Worm (Caenorhabditis elegans): ENCODE results near the gene F35E8.13.

Gene F35E8.13

ce11 chrV:15887708-15888295, 35.3 kb upstream of the F35E8.13 start:
- TF ChIP-seq tbx-11 (GFP tag; IDR thresholded peaks at IDR 0.05): no peak
- no peak for TF ChIP-seq ets-7 (tag; optimal IDR thresholded peaks at IDR 0.05)
- no peak for TF ChIP-seq aly-1 (tag; optimal IDR thresholded peaks at IDR 0.05)
- no peak for TF ChIP-seq hmbx-1 (tag; optimal IDR thresholded peaks at IDR 0.05)
- no peak for TF ChIP-seq pes-1 (GFP tag; IDR thresholded peaks at IDR 0.05)
- TF ChIP-seq flt-1 (GFP tag; IDR thresholded peaks at IDR 0.05): no peak
- TF ChIP-seq scrt-1 (GFP tag; IDR thresholded peaks at IDR 0.05): no peak
- TF ChIP-seq ama-1 (optimal IDR thresholded peaks at IDR 0.05): no peak
- TF ChIP-seq ceh-13 (GFP tag; optimal IDR thresholded peaks at IDR 0.05): no peak
- no peak for TF ChIP-seq tra-4 (tag; optimal IDR thresholded peaks at IDR 0.05)
- TF ChIP-seq tbx-37 (GFP tag; conservative IDR thresholded peaks at IDR 0.05): no peak

ce11 chrV:15888751-15889150, 34.3 kb upstream of the F35E8.13 start, which contains the start of gene cgt-1:
Gene cgt-1, minus strand, starts transcription at chrV:15888851.
- no peak for TF ChIP-seq flt-1 (GFP tag; IDR thresholded peaks at IDR 0.05)
- no peak for TF ChIP-seq hmbx-1 (tag; optimal IDR thresholded peaks at IDR 0.05)
- TF ChIP-seq tbx-11 (GFP tag; IDR thresholded peaks at IDR 0.05): no peak
- no peak for TF ChIP-seq hnd-1 (tag; optimal IDR thresholded peaks at IDR 0.05)
- no peak for TF ChIP-seq ets-7 (tag; optimal IDR thresholded peaks at IDR 0.05)
- TF ChIP-seq B0310.2 (tag; optimal IDR thresholded peaks at IDR 0.05): no peak
- TF ChIP-seq hmg-4 (GFP tag; optimal IDR thresholded peaks at IDR 0.05): no peak

- TF ChIP-seq sea-1 (GFP tag; conservative IDR thresholded peaks at IDR 0.05): no peak
- no peak for TF ChIP-seq tra-4 (tag; optimal IDR thresholded peaks at IDR 0.05)
- no peak for TF ChIP-seq ceh-13 (GFP tag; optimal IDR thresholded peaks at IDR 0.05)
- TF ChIP-seq flt-1 (GFP tag; IDR thresholded peaks at IDR 0.05): no peak
- no peak for TF ChIP-seq F13C5.2 (tag; optimal IDR thresholded peaks at IDR 0.05)
- TF ChIP-seq hmg-4 (GFP tag; optimal IDR thresholded peaks at IDR 0.05): no peak
- no peak for TF ChIP-seq hnd-1 (tag; optimal IDR thresholded peaks at IDR 0.05)
- TF ChIP-seq tbx-37 (GFP tag; conservative IDR thresholded peaks at IDR 0.05): no peak
- TF ChIP-seq ama-1 (optimal IDR thresholded peaks at IDR 0.05): no peak
- no peak for TF ChIP-seq pes-1 (GFP tag; IDR thresholded peaks at IDR 0.05)
- no peak for TF ChIP-seq scrt-1 (GFP tag; IDR thresholded peaks at IDR 0.05)
Observed at ce11 chrV:15890115-15890514, 33.0 kb upstream of the F35E8.13 start.

ce11 chrV:15891279-15891678, 31.8 kb upstream of the F35E8.13 start:
- no peak for TF ChIP-seq tra-4 (tag; optimal IDR thresholded peaks at IDR 0.05)
- no peak for TF ChIP-seq tbx-11 (GFP tag; IDR thresholded peaks at IDR 0.05)
- no peak for TF ChIP-seq ceh-13 (GFP tag; optimal IDR thresholded peaks at IDR 0.05)
- no peak for TF ChIP-seq ets-7 (tag; optimal IDR thresholded peaks at IDR 0.05)
- no peak for TF ChIP-seq aly-1 (tag; optimal IDR thresholded peaks at IDR 0.05)
- no peak for TF ChIP-seq pes-1 (GFP tag; IDR thresholded peaks at IDR 0.05)
- TF ChIP-seq scrt-1 (GFP tag; IDR thresholded peaks at IDR 0.05): no peak
- TF ChIP-seq ceh-36 (tag; optimal IDR thresholded peaks at IDR 0.05): no peak
- TF ChIP-seq F13C5.2 (tag; optimal IDR thresholded peaks at IDR 0.05): no peak
- no peak for TF ChIP-seq tbx-37 (GFP tag; conservative IDR thresholded peaks at IDR 0.05)
- TF ChIP-seq flt-1 (GFP tag; IDR thresholded peaks at IDR 0.05): no peak
- TF ChIP-seq hmbx-1 (tag; optimal IDR thresholded peaks at IDR 0.05): no peak
- no peak for TF ChIP-seq B0310.2 (tag; optimal IDR thresholded peaks at IDR 0.05)
- no peak for TF ChIP-seq sea-1 (GFP tag; conservative IDR thresholded peaks at IDR 0.05)
- no peak for TF ChIP-seq hnd-1 (tag; optimal IDR thresholded peaks at IDR 0.05)
- TF ChIP-seq ama-1 (optimal IDR thresholded peaks at IDR 0.05): no peak

- TF ChIP-seq hnd-1 (tag; optimal IDR thresholded peaks at IDR 0.05) (no peak), tra-4 (tag; optimal IDR thresholded peaks at IDR 0.05) (no peak), ets-7 (tag; optimal IDR thresholded peaks at IDR 0.05) (no peak), F13C5.2 (tag; optimal IDR thresholded peaks at IDR 0.05) (no peak)
Observed at ce11 chrV:15891761-15892160, 31.3 kb upstream of the F35E8.13 start, which contains the start of gene T06C12.12. Gene T06C12.12, plus strand, starts transcription at chrV:15892061.

- TF ChIP-seq aly-1 (tag; optimal IDR thresholded peaks at IDR 0.05) (no peak), hnd-1 (tag; optimal IDR thresholded peaks at IDR 0.05) (no peak), tbx-11 (GFP tag; IDR thresholded peaks at IDR 0.05) (no peak), ceh-13 (GFP tag; optimal IDR thresholded peaks at IDR 0.05) (no peak), scrt-1 (GFP tag; IDR thresholded peaks at IDR 0.05) (no peak), tbx-37 (GFP tag; conservative IDR thresholded peaks at IDR 0.05) (no peak), ama-1 (optimal IDR thresholded peaks at IDR 0.05) (no peak), ceh-36 (tag; optimal IDR thresholded peaks at IDR 0.05) (no peak), B0310.2 (tag; optimal IDR thresholded peaks at IDR 0.05) (no peak)
Observed at ce11 chrV:15892696-15893095, 30.4 kb upstream of the F35E8.13 start, which contains the start of gene T06C12.11. Gene T06C12.11, plus strand, starts transcription at chrV:15892996.

ce11 chrV:15896671-15897070, 26.4 kb upstream of the F35E8.13 start, which contains the start of gene nhr-213:
Gene nhr-213, minus strand, starts transcription at chrV:15896771.
- TF ChIP-seq scrt-1 (GFP tag; IDR thresholded peaks at IDR 0.05) (no peak), tbx-11 (GFP tag; IDR thresholded peaks at IDR 0.05) (no peak), ets-7 (tag; optimal IDR thresholded peaks at IDR 0.05) (no peak), ceh-36 (tag; optimal IDR thresholded peaks at IDR 0.05) (no peak), B0310.2 (tag; optimal IDR thresholded peaks at IDR 0.05) (no peak), ama-1 (optimal IDR thresholded peaks at IDR 0.05) (no peak), ceh-13 (GFP tag; optimal IDR thresholded peaks at IDR 0.05) (no peak)

- TF ChIP-seq hnd-1 (tag; optimal IDR thresholded peaks at IDR 0.05) (no peak), ceh-36 (tag; optimal IDR thresholded peaks at IDR 0.05) (no peak), ets-7 (tag; optimal IDR thresholded peaks at IDR 0.05) (no peak), sea-1 (GFP tag; conservative IDR thresholded peaks at IDR 0.05) (no peak), tbx-11 (GFP tag; IDR thresholded peaks at IDR 0.05) (no peak), flt-1 (GFP tag; IDR thresholded peaks at IDR 0.05) (no peak), tbx-37 (GFP tag; conservative IDR thresholded peaks at IDR 0.05) (no peak), aly-1 (tag; optimal IDR thresholded peaks at IDR 0.05) (no peak), hmg-4 (GFP tag; optimal IDR thresholded peaks at IDR 0.05) (no peak), F13C5.2 (tag; optimal IDR thresholded peaks at IDR 0.05) (no peak), B0310.2 (tag; optimal IDR thresholded peaks at IDR 0.05) (no peak)
Observed at ce11 chrV:15897696-15898095, 25.4 kb upstream of the F35E8.13 start, which contains the start of gene str-60. Gene str-60, plus strand, starts transcription at chrV:15897996.

Data from whole organism, early embryonic.